Fruit fly (Drosophila melanogaster): ENCODE results near the gene ecd.

ecd gene

DNA sequence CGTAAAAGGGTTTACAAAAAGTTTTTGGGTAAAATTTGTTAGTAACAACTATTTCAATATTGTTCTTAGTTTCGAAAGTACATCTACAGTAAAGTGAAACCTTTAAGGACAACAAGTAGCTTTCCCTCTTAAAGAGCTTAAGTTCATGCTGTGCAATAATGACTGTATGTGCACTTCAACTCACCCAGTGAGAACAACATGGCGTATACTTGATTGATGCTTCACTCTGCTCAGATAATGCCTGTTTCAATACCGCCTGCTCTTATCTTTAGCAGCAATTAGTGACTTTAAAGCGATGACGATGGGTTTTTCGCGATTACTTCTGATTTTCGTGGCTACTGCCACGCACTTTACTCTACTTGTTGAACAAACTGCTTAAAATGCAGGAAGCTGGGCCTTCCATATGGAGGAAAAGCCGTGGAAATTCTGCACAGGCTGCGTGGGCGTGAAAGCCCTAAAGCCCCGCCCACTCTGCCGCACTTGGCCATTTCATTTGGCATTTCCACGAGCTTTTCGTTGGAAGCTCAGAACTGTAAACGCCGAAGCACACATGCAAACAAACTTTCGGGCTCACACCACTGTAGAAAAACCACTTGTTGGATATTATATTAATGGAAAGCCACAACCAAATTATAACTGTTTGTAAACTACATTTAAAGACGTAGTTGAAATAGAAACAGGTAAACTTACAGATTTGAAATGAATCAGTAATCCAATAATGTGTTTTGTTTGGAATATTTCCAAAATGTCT, 9.1 kb downstream of the ecd start:
- TF ChIP-seq dmrt93B (GFP tag; optimal IDR thresholded peaks at IDR 0.05) (no peak), GATAd (GFP tag; optimal IDR thresholded peaks at IDR 0.05) (no peak), HLH106 (tag; optimal IDR thresholded peaks at IDR 0.05) (no peak), Abd-B (GFP tag; optimal IDR thresholded peaks at IDR 0.05) (no peak), ey (GFP tag; optimal IDR thresholded peaks at IDR 0.05) (no peak), Sp1 (GFP tag; optimal IDR thresholded peaks at IDR 0.05) (no peak), Hnf4 (GFP tag; optimal IDR thresholded peaks at IDR 0.05) (no peak), CrebA (GFP tag; optimal IDR thresholded peaks at IDR 0.05; ENCODE audit: borderline replicate concordance) (no peak), jim (GFP tag; optimal IDR thresholded peaks at IDR 0.05) (no peak), foxo (GFP tag; optimal IDR thresholded peaks at IDR 0.05) (no peak), brk (GFP tag; optimal IDR thresholded peaks at IDR 0.05) (no peak), tai (GFP tag; optimal IDR thresholded peaks at IDR 0.05) (no peak), dsf (GFP tag; optimal IDR thresholded peaks at IDR 0.05; ENCODE audit: borderline replicate concordance) (no peak), Hr78 (GFP tag; optimal IDR thresholded peaks at IDR 0.05) (no peak), Dfd (GFP tag; optimal IDR thresholded peaks at IDR 0.05) (no peak), Vsx2 (GFP tag; optimal IDR thresholded peaks at IDR 0.05; ENCODE audit: partially characterized antibody) (no peak), dl (GFP tag; optimal IDR thresholded peaks at IDR 0.05; ENCODE audit: insufficient read depth in 1 of 2, partially characterized antibody in 2 of 2) (no peak), Rel (GFP tag; optimal IDR thresholded peaks at IDR 0.05) (no peak), Rel (tag; optimal IDR thresholded peaks at IDR 0.05) (no peak), rgr (GFP tag; optimal IDR thresholded peaks at IDR 0.05) (no peak), usp (GFP tag; optimal IDR thresholded peaks at IDR 0.05) (no peak)

DNA sequence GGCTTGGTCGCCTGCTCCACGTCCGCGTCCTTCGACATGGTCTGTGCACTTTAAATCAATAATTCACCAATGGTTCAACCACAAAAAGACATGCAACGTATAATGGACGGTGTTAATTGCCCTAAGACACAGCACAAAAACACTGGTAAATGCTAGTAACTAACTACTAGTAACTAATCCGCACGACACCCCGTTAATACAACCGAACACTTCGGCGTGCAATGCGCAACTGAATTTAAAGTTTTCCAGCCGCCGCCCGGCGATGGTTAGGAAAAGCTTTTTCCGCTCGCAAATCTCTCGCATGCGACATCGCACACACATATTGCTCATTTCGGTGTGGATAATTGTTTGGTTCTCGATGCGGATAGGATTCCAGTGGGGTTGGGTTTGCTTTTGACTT, 9.9 kb downstream of the ecd start:
- TF ChIP-seq br (GFP tag; optimal IDR thresholded peaks at IDR 0.05) (no peak), jim (GFP tag; optimal IDR thresholded peaks at IDR 0.05) (no peak), N (GFP tag; optimal IDR thresholded peaks at IDR 0.05) (no peak), brk (GFP tag; optimal IDR thresholded peaks at IDR 0.05) (no peak), Jra (GFP tag; optimal IDR thresholded peaks at IDR 0.05) (no peak), CG9705 (GFP tag; optimal IDR thresholded peaks at IDR 0.05) (no peak), Vsx2 (GFP tag; optimal IDR thresholded peaks at IDR 0.05; ENCODE audit: partially characterized antibody) (no peak), pan (optimal IDR thresholded peaks at IDR 0.05) (no peak), CrebA (GFP tag; optimal IDR thresholded peaks at IDR 0.05; ENCODE audit: borderline replicate concordance) (no peak), Hr83 (GFP tag; optimal IDR thresholded peaks at IDR 0.05; ENCODE audit: poor library complexity, severe bottlenecking) (no peak), Abd-B (GFP tag; optimal IDR thresholded peaks at IDR 0.05) (no peak), GATAd (GFP tag; optimal IDR thresholded peaks at IDR 0.05) (no peak), woc (GFP tag; optimal IDR thresholded peaks at IDR 0.05) (no peak), rgr (GFP tag; optimal IDR thresholded peaks at IDR 0.05) (no peak), OdsH (GFP tag; optimal IDR thresholded peaks at IDR 0.05) (no peak), usp (GFP tag; optimal IDR thresholded peaks at IDR 0.05) (no peak)

DNA sequence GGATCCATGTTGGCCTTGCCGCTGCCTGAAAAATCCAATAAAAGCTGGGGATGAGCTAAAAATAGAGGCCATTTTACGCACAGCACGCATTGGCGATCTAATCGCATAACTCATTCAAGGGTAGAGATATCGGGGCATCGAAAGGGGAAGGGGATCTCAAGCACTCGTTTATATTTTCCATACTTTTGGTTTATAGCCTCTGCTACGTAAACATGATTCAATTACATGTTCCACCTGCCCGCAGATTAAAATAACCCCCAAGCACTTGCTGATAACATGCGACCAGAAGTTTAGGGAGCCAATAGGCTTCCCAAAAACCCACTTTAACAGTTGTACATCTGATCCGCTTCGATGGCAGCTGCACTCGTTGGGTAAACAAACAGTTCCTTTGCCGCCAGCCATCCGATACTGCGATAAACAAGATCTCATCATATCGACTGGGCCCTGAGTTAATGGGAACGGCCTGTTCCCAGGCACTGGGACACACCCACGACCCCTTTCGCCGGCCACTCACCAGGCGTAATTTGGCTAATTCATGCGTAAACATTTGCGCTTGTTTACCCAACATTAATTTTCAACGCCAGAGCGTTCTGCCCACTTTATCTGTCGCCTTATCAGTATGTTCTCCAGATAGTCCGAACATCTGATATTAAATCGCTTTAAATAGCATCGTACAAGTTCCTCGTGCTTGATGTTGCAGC, 11.5 kb downstream of the ecd start:
- peak; percentile 64 for TF ChIP-seq Hr83 (GFP tag; optimal IDR thresholded peaks at IDR 0.05; ENCODE audit: poor library complexity, severe bottlenecking)
- no peak for TF ChIP-seq sv (GFP tag; optimal IDR thresholded peaks at IDR 0.05)

DNA sequence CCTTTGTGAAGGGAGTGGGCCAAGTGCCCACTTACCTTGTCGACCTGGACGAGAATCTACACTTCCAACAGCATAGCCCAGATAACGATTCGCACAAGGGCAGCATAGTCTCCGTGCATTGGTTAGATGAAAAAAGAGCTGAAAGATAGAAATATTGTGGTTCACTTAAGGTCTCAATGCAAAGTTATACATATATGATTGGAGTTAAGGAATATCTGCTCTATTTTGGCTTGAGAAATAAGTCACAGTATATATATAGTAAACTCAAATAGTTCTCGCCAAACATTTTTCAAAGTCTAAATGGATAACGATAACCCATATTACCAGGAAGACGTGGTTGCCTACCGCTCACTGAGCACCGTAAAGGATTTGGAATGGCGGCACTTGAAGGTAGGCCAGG, 17.3 kb downstream of the ecd start, which contains the start of gene CG32305:
Gene CG32305, plus strand, starts transcription at position 301 of the 400 bp plus-strand sequence.
- no peak for TF ChIP-seq psq (GFP tag; optimal IDR thresholded peaks at IDR 0.05)
- no peak for TF ChIP-seq br (GFP tag; optimal IDR thresholded peaks at IDR 0.05)
- TF ChIP-seq Jra (GFP tag; optimal IDR thresholded peaks at IDR 0.05), result no peak
- TF ChIP-seq ey (GFP tag; optimal IDR thresholded peaks at IDR 0.05), result no peak
- no peak for TF ChIP-seq GATAd (GFP tag; optimal IDR thresholded peaks at IDR 0.05)
- no peak for TF ChIP-seq Dif (GFP tag; optimal IDR thresholded peaks at IDR 0.05; ENCODE audit: partially characterized antibody)
- TF ChIP-seq foxo (GFP tag; optimal IDR thresholded peaks at IDR 0.05), result no peak
- no peak for TF ChIP-seq Hr78 (GFP tag; optimal IDR thresholded peaks at IDR 0.05)
- TF ChIP-seq N (GFP tag; optimal IDR thresholded peaks at IDR 0.05), result no peak
- TF ChIP-seq tai (GFP tag; optimal IDR thresholded peaks at IDR 0.05), result no peak

All from whole organism, wandering third instar larva.